Worm (Caenorhabditis elegans) whole organism, mixed stage, embryonic: ENCODE measurements around the gene K02D10.2.

ENCODE experiments used
- M03D4.4 ChIP-seq: sonication (generic microtip); optimal IDR thresholded peaks from 2 replicates; lab custom pipeline; 2017; ENCODE audit warnings: mild to moderate bottlenecking, missing genetic modification characterization, missing compliant biosample characterization
- bed-3 ChIP-seq: fragments of 200-800 bp; sonication (Bioruptor generic); optimal IDR thresholded peaks from 3 replicates; lab custom pipeline; 2018; ENCODE audit warnings: mild to moderate bottlenecking, missing genetic modification characterization, moderate library complexity, missing compliant biosample characterization
- ceh-43 ChIP-seq: fragments of 200-800 bp; sonication (Bioruptor generic); optimal IDR thresholded peaks from 2 replicates; lab custom pipeline; 2018; ENCODE audit warnings: mild to moderate bottlenecking, missing genetic modification characterization, moderate library complexity, missing compliant biosample characterization
- ceh-83 ChIP-seq: fragments of 200-800 bp; sonication (Bioruptor generic); optimal IDR thresholded peaks from 2 replicates; lab custom pipeline; 2018; ENCODE audit warnings: mild to moderate bottlenecking, missing genetic modification characterization, missing compliant biosample characterization
- ces-1 ChIP-seq: fragments of 150-350 bp; optimal IDR thresholded peaks from 2 replicates; lab custom pipeline; 2014; ENCODE audit warnings: missing biosample characterization, missing genetic modification reagents, missing genetic modification characterization
- cnd-1 ChIP-seq: fragments of 200-800 bp; sonication (Bioruptor generic); optimal IDR thresholded peaks from 2 replicates; lab custom pipeline; 2018; ENCODE audit warnings: mild to moderate bottlenecking, missing genetic modification characterization, missing compliant biosample characterization
- drap-1 ChIP-seq: fragments of 200-800 bp; sonication (Bioruptor generic); optimal IDR thresholded peaks from 3 replicates; lab custom pipeline; 2018; ENCODE audit warnings: mild to moderate bottlenecking, missing genetic modification characterization, missing compliant biosample characterization
- elt-3 ChIP-seq: fragments of 150-350 bp; optimal IDR thresholded peaks from 2 replicates; lab custom pipeline; 2014; ENCODE audit warnings: missing biosample characterization, missing genetic modification characterization
- flh-1 ChIP-seq: fragments of 200-800 bp; sonication (Bioruptor generic); optimal IDR thresholded peaks from 2 replicates; lab custom pipeline; 2018; ENCODE audit warnings: mild to moderate bottlenecking, missing genetic modification characterization, moderate library complexity, missing compliant biosample characterization
- hlh-1 ChIP-seq: fragments of 150-350 bp; optimal IDR thresholded peaks from 2 replicates; lab custom pipeline; 2014; ENCODE audit warnings: missing biosample characterization, missing genetic modification reagents, missing genetic modification characterization
- lin-13 ChIP-seq: fragments of 150-350 bp; optimal IDR thresholded peaks from 2 replicates; lab custom pipeline; 2014; ENCODE audit warnings: missing biosample characterization, missing genetic modification characterization
- lsy-2 ChIP-seq: fragments of 150-350 bp; optimal IDR thresholded peaks from 2 replicates; lab custom pipeline; 2014; ENCODE audit warnings: missing biosample characterization, missing genetic modification characterization
- mab-5 ChIP-seq: fragments of 150-350 bp; optimal IDR thresholded peaks from 2 replicates; lab custom pipeline; 2014; ENCODE audit warnings: missing biosample characterization, missing genetic modification characterization
- mep-1 ChIP-seq: fragments of 150-350 bp; optimal IDR thresholded peaks from 2 replicates; lab custom pipeline; 2017; ENCODE audit warnings: missing biosample characterization, missing genetic modification reagents, missing genetic modification characterization, inconsistent platforms
- nhr-12 ChIP-seq: fragments of 150-350 bp; optimal IDR thresholded peaks from 2 replicates; lab custom pipeline; 2014; ENCODE audit warnings: missing biosample characterization, missing genetic modification characterization
- nhr-2 ChIP-seq: fragments of 150-350 bp; optimal IDR thresholded peaks from 2 replicates; lab custom pipeline; 2014; ENCODE audit warnings: missing biosample characterization, missing genetic modification characterization
- nhr-237 ChIP-seq: fragments of 150-350 bp; optimal IDR thresholded peaks from 2 replicates; lab custom pipeline; 2014; ENCODE audit warnings: missing biosample characterization, missing genetic modification characterization
- nhr-28 ChIP-seq: fragments of 150-350 bp; optimal IDR thresholded peaks from 2 replicates; lab custom pipeline; 2014; ENCODE audit warnings: missing biosample characterization, missing genetic modification characterization
- nhr-76 ChIP-seq: sonication (generic microtip); optimal IDR thresholded peaks from 2 replicates; lab custom pipeline; 2017; ENCODE audit warnings: missing biosample characterization, missing genetic modification characterization
- pha-4 ChIP-seq: fragments of 150-350 bp; optimal IDR thresholded peaks from 2 replicates; lab custom pipeline; 2018; ENCODE audit warnings: missing biosample characterization, missing genetic modification reagents, missing genetic modification characterization
- sem-2 ChIP-seq: fragments of 200-800 bp; sonication (Bioruptor generic); optimal IDR thresholded peaks from 2 replicates; lab custom pipeline; 2018; ENCODE audit warnings: mild to moderate bottlenecking, missing genetic modification characterization, missing compliant biosample characterization
- snpc-4 ChIP-seq: fragments of 150-350 bp; optimal IDR thresholded peaks from 2 replicates; lab custom pipeline; 2014; ENCODE audit warnings: missing biosample characterization, missing genetic modification characterization
- sptf-1 ChIP-seq: sonication (generic microtip); optimal IDR thresholded peaks from 2 replicates; lab custom pipeline; 2017; ENCODE audit warnings: mild to moderate bottlenecking, missing genetic modification characterization, moderate library complexity, missing compliant biosample characterization
- tbx-8 ChIP-seq: fragments of 200-800 bp; sonication (Bioruptor generic); optimal IDR thresholded peaks from 2 replicates; lab custom pipeline; 2018; ENCODE audit warnings: mild to moderate bottlenecking, missing genetic modification characterization, moderate library complexity, missing compliant biosample characterization
- unc-120 ChIP-seq: sonication (generic microtip); optimal IDR thresholded peaks from 2 replicates; lab custom pipeline; 2017; ENCODE audit warnings: missing genetic modification characterization, missing compliant biosample characterization; ENCODE audit not compliant: poor library complexity, severe bottlenecking
- unc-39 ChIP-seq: fragments of 150-350 bp; optimal IDR thresholded peaks from 2 replicates; lab custom pipeline; 2014; ENCODE audit warnings: missing biosample characterization, missing genetic modification characterization
- unc-62 ChIP-seq: fragments of 150-350 bp; optimal IDR thresholded peaks from 2 replicates; lab custom pipeline; 2014; ENCODE audit warnings: missing biosample characterization, missing genetic modification reagents, missing genetic modification characterization
- zip-8 ChIP-seq: fragments of 150-350 bp; optimal IDR thresholded peaks from 2 replicates; lab custom pipeline; 2014; ENCODE audit warnings: missing biosample characterization, missing genetic modification characterization
- ztf-11 ChIP-seq: fragments of 150-350 bp; optimal IDR thresholded peaks from 2 replicates; lab custom pipeline; 2014; ENCODE audit warnings: missing biosample characterization, missing genetic modification characterization

K02D10.2 gene

DNA sequence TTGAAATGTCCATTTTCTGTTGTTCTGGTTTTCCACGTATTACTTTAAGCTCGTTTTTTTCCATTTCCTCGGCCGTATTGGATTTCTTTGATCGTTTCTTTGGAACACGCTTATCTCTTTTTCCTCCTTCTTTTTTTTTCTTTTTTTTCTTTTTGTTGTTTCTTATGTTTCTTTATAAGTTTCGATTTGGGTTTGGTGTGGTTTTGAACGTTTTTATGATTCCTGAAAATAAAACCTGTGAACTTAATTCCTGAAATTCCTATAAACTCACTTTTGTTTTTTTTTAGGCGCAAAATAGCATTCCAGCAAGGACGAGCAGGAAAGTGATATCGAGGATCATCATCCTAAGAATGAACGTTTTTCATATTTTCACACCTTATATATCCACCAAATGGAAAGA lies at the start of gene K02D10.2:
K02D10.2 (minus strand) TSS at position 101 of the 400 bp plus-strand sequence.
- TF ChIP-seq unc-39 (tag; lab: Kevin White, UChicago): no peak
- TF ChIP-seq ceh-83: no peak
- no peak for TF ChIP-seq sem-2 (GFP tag; lab: Kevin White, UChicago)
- no peak for TF ChIP-seq mab-5 (tag; lab: Kevin White, UChicago)
- no peak for TF ChIP-seq nhr-12
- TF ChIP-seq lsy-2 (tag; lab: Kevin White, UChicago): no peak
- TF ChIP-seq snpc-4 (tag; lab: Kevin White, UChicago): no peak
- TF ChIP-seq bed-3 (GFP tag; lab: Kevin White, UChicago): no peak
- no peak for TF ChIP-seq tbx-8 (GFP tag; lab: Kevin White, UChicago)
- no peak for TF ChIP-seq M03D4.4 (tag; lab: Kevin White, UChicago)
- TF ChIP-seq nhr-2 (tag; lab: Kevin White, UChicago): no peak
- TF ChIP-seq ces-1 (GFP tag; lab: Kevin White, UChicago): no peak
- TF ChIP-seq ceh-43: no peak
- TF ChIP-seq nhr-76 (tag; lab: Kevin White, UChicago): no peak
- no peak for TF ChIP-seq elt-3 (tag; lab: Kevin White, UChicago)
- TF ChIP-seq ztf-11: no peak

DNA sequence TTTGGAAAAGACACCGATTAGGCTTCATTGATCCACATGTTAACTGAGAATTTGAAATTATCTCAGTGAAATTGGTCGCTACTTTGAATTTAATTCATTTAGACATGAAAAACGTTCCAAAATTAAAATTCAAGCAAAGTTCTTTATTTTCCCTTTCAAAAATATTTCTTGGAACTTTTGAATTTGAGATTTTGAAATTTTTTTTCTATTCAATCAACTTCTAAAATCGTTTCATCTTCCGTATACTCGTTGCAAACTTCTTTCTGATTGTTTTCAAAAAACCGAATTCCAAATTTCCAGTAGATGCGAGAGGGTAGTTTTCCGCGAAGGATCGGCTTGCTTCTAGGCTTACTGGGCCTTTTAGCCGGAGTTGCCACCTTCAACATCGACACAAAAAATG lies 47.5 kb upstream of the K02D10.2 start, which contains the start of gene pat-2:
pat-2 (plus strand) TSS at position 301 of the 400 bp plus-strand sequence.
- no peak for TF ChIP-seq ces-1 (GFP tag; lab: Kevin White, UChicago)
- TF ChIP-seq flh-1 (GFP tag; lab: Kevin White, UChicago): no peak
- no peak for TF ChIP-seq sptf-1 (tag; lab: Kevin White, UChicago)
- TF ChIP-seq snpc-4 (tag; lab: Kevin White, UChicago): no peak
- no peak for TF ChIP-seq nhr-237
- TF ChIP-seq unc-62: no peak
- no peak for TF ChIP-seq cnd-1 (tag; lab: Kevin White, UChicago)
- no peak for TF ChIP-seq zip-8 (tag; lab: Kevin White, UChicago)
- no peak for TF ChIP-seq drap-1
- TF ChIP-seq nhr-76 (tag; lab: Kevin White, UChicago): no peak
- no peak for TF ChIP-seq nhr-28 (tag; lab: Kevin White, UChicago)
- TF ChIP-seq lin-13 (tag; lab: Kevin White, UChicago): no peak
- TF ChIP-seq, all 35 proteins: peak for 0

ce11 chrIII:8815699-8816098 lies 44.6 kb upstream of the K02D10.2 start:
- TF ChIP-seq unc-62 (peak; percentile 37), unc-120 (peak; percentile 74), nhr-2 (tag; lab: Kevin White, UChicago) (no peak), hlh-1 (tag; lab: Kevin White, UChicago) (peak; percentile 90)

DNA sequence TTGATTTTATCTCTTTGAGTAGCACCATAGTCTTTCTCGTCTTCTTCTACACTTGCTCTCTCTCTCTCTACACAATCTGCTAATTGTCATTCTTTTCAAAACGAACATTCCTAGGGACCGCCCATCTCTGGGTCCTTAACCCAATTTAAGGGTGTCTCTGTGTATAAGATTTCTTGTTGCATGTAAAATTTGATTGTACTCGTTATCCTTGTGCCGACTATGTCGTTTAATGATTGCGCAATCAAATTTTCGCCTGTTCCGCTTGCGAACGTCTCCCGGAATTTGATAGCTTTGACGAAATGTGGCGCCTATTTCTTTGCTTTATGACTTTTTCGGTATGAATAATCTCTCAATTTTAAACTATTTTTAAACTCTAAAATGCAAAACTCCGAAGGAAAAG lies 40.0 kb upstream of the K02D10.2 start:
- TF ChIP-seq ces-1 (GFP tag; lab: Kevin White, UChicago): peak; percentile 98
- TF ChIP-seq elt-3 (tag; lab: Kevin White, UChicago): no peak
- TF ChIP-seq zip-8 (tag; lab: Kevin White, UChicago): peak; percentile 76

ce11 chrIII:8809245-8809971 lies 38.3 kb upstream of the K02D10.2 start, which contains the start of gene prx-19:
Gene prx-19 (minus strand): TSS chrIII:8809295.
- TF ChIP-seq lsy-2 (tag; lab: Kevin White, UChicago) (peak; percentile 66), nhr-237 (peak; percentile 63), elt-3 (tag; lab: Kevin White, UChicago) (no peak), unc-62 (no peak), ces-1 (GFP tag; lab: Kevin White, UChicago) (peak; percentile 88), pha-4 (peak; percentile 62), hlh-1 (tag; lab: Kevin White, UChicago) (peak; percentile 98), unc-39 (tag; lab: Kevin White, UChicago) (no peak), zip-8 (tag; lab: Kevin White, UChicago) (no peak), nhr-12 (no peak), flh-1 (GFP tag; lab: Kevin White, UChicago) (no peak), mep-1 (tag; lab: Kevin White, UChicago) (peak; percentile 77), sem-2 (GFP tag; lab: Kevin White, UChicago) (no peak), nhr-76 (tag; lab: Kevin White, UChicago) (no peak)
